Fruit fly (Drosophila melanogaster) whole organism, embryonic: Measurements from ENCODE around the gene Vti1a.

Source experiments
- Abd-B ChIP-seq: fragments of 200-800 bp; sonication (Bioruptor generic); optimal IDR thresholded peaks from 2 replicates; lab custom pipeline; 2018; ENCODE audit warnings: missing biosample characterization, mild to moderate bottlenecking, missing genetic modification characterization, moderate library complexity
- Awh ChIP-seq: fragments of 200-800 bp; sonication (Bioruptor generic); IDR thresholded peaks from 2 replicates; pipeline ENCODE4, ENCODE4 v1.3.6; 2022; ENCODE audit warnings: missing biosample characterization, missing genetic modification characterization
- B-H1 ChIP-seq: fragments of 200-800 bp; sonication (Bioruptor generic); IDR thresholded peaks from 3 replicates; pipeline ENCODE4 v1.3.6; 2022; ENCODE audit warnings: missing biosample characterization, missing genetic modification characterization
- CG10462 ChIP-seq: fragments of 200-800 bp; sonication (Bioruptor generic); optimal IDR thresholded peaks from 2 replicates; lab custom pipeline; 2016; ENCODE audit warnings: missing biosample characterization, missing genetic modification characterization
- CG14965 ChIP-seq: fragments of 200-800 bp; sonication (Bioruptor generic); optimal IDR thresholded peaks from 2 replicates; lab custom pipeline; 2016; ENCODE audit warnings: missing biosample characterization, missing genetic modification characterization, borderline replicate concordance
- CG18619 ChIP-seq: fragments of 200-800 bp; sonication (Bioruptor generic); optimal IDR thresholded peaks from 3 replicates; lab custom pipeline; 2017; ENCODE audit warnings: missing biosample characterization, mild to moderate bottlenecking, missing genetic modification characterization
- CG30431 ChIP-seq: fragments of 200-800 bp; sonication (Bioruptor generic); optimal IDR thresholded peaks from 2 replicates; lab custom pipeline; 2017; ENCODE audit warnings: missing biosample characterization, missing genetic modification characterization
- CG3407 ChIP-seq: fragments of 200-800 bp; sonication (Bioruptor generic); optimal IDR thresholded peaks from 2 replicates; lab custom pipeline; 2018; ENCODE audit warnings: missing biosample characterization, mild to moderate bottlenecking, missing genetic modification characterization
- CG3847 ChIP-seq: fragments of 200-800 bp; sonication (Bioruptor generic); IDR thresholded peaks from 2 replicates; pipeline ENCODE4 v1.3.6; 2022; ENCODE audit warnings: missing biosample characterization, missing genetic modification characterization
- CG4854 ChIP-seq: fragments of 200-800 bp; sonication (Bioruptor generic); optimal IDR thresholded peaks from 2 replicates; lab custom pipeline; 2016; ENCODE audit warnings: missing biosample characterization, missing genetic modification characterization, inconsistent platforms
- CG5180 ChIP-seq: fragments of 200-800 bp; sonication (Bioruptor generic); optimal IDR thresholded peaks from 3 replicates; lab custom pipeline; 2017; ENCODE audit warnings: missing biosample characterization, missing genetic modification characterization, mild to moderate bottlenecking, moderate library complexity, missing genetic modification reagents
- CG6175 ChIP-seq: fragments of 200-800 bp; sonication (Bioruptor generic); IDR thresholded peaks from 3 replicates; pipeline ENCODE4 v1.3.6; 2022; ENCODE audit warnings: missing biosample characterization, missing genetic modification characterization
- CG6254 ChIP-seq: fragments of 200-800 bp; sonication (Bioruptor generic); optimal IDR thresholded peaks from 3 replicates; lab custom pipeline; 2017; ENCODE audit warnings: mild to moderate bottlenecking, missing biosample characterization, missing genetic modification reagents, missing genetic modification characterization
- CG8944 ChIP-seq: fragments of 200-800 bp; sonication (Bioruptor generic); optimal IDR thresholded peaks from 3 replicates; lab custom pipeline; 2016; ENCODE audit warnings: missing biosample characterization, missing genetic modification characterization
- Camta ChIP-seq: fragments of 200-800 bp; sonication (Bioruptor generic); optimal IDR thresholded peaks from 2 replicates; lab custom pipeline; 2016; ENCODE audit warnings: missing biosample characterization, missing genetic modification characterization
- Dp ChIP-seq: fragments of 200-800 bp; sonication (Bioruptor generic); optimal IDR thresholded peaks from 2 replicates; lab custom pipeline; 2018; ENCODE audit warnings: missing biosample characterization, mild to moderate bottlenecking, missing genetic modification characterization, moderate library complexity
- Elba2 ChIP-seq: fragments of 200-800 bp; sonication (Bioruptor generic); optimal IDR thresholded peaks from 3 replicates; lab custom pipeline; 2016; ENCODE audit warnings: missing biosample characterization, missing genetic modification characterization
- Fer2 ChIP-seq: fragments of 200-800 bp; sonication (Bioruptor generic); optimal IDR thresholded peaks from 2 replicates; lab custom pipeline; 2018; ENCODE audit warnings: missing biosample characterization, mild to moderate bottlenecking, missing genetic modification characterization, moderate library complexity
- GATAe ChIP-seq: fragments of 200-800 bp; sonication (Bioruptor generic); conservative IDR thresholded peaks from 2 replicates; pipeline ENCODE4 v1.3.6; 2022; ENCODE audit warnings: missing biosample characterization, missing genetic modification characterization
- HLHmδ ChIP-seq: fragments of 200-800 bp; sonication (Bioruptor generic); optimal IDR thresholded peaks from 2 replicates; lab custom pipeline; 2018; ENCODE audit warnings: missing biosample characterization, mild to moderate bottlenecking, missing genetic modification characterization, moderate library complexity
- Hr39 ChIP-seq: fragments of >200 bp; optimal IDR thresholded peaks from 2 replicates; lab custom pipeline; 2017
- Hsf ChIP-seq: fragments of 200-800 bp; sonication (Bioruptor generic); optimal IDR thresholded peaks from 3 replicates; lab custom pipeline; 2016; ENCODE audit warnings: missing biosample characterization, missing genetic modification characterization
- Jarid2 ChIP-seq: fragments of 200-800 bp; sonication (Bioruptor generic); optimal IDR thresholded peaks from 3 replicates; lab custom pipeline; 2017; ENCODE audit warnings: mild to moderate bottlenecking, missing biosample characterization, missing genetic modification reagents, missing genetic modification characterization
- Kr ChIP-seq: fragments of 200-800 bp; sonication (Bioruptor generic); optimal IDR thresholded peaks from 2 replicates; lab custom pipeline; 2017; ENCODE audit warnings: missing biosample characterization, mild to moderate bottlenecking, missing genetic modification characterization
- MBD-R2 ChIP-seq: fragments of 200-800 bp; sonication (Bioruptor generic); IDR thresholded peaks from 2 replicates; pipeline ENCODE4 v1.3.6; 2022; ENCODE audit warnings: missing biosample characterization, missing genetic modification characterization
- Med ChIP-seq: fragments of 200-800 bp; sonication (Bioruptor generic); peaks from one replicate; lab custom pipeline; 2016; ENCODE audit warnings: missing biosample characterization, missing genetic modification characterization, mild to moderate bottlenecking, inconsistent platforms, moderate library complexity
- Nf-YB ChIP-seq: fragments of 200-800 bp; sonication (Bioruptor generic); optimal IDR thresholded peaks from 3 replicates; lab custom pipeline; 2019; ENCODE audit warnings: missing biosample characterization, mild to moderate bottlenecking, missing genetic modification characterization, moderate library complexity
- Trl ChIP-seq, 3 experiments: fragments of >200 bp in 2 of 3; fragments of 200-800 bp in 1 of 3; sonication (Bioruptor generic) in 1 of 3; optimal IDR thresholded peaks; 2 replicates in 1 of 3; 3 replicates in 2 of 3; lab custom pipeline; 2016 to 2017; ENCODE audit warnings: missing biosample characterization in 1 of 3, missing genetic modification characterization in 1 of 3
- Usf ChIP-seq: fragments of 200-800 bp; sonication (Bioruptor generic); optimal IDR thresholded peaks from 2 replicates; lab custom pipeline; 2017; ENCODE audit warnings: missing genotype, missing biosample characterization, missing genetic modification characterization
- ara ChIP-seq: fragments of 200-800 bp; sonication (Bioruptor generic); IDR thresholded peaks from 2 replicates; pipeline ENCODE4 v1.3.6; 2022; ENCODE audit warnings: missing biosample characterization, missing genetic modification characterization
- bab2 ChIP-seq: fragments of 200-800 bp; sonication (Bioruptor generic); optimal IDR thresholded peaks from 2 replicates; lab custom pipeline; 2016; ENCODE audit warnings: missing biosample characterization, missing genetic modification characterization
- danr ChIP-seq: fragments of 200-800 bp; sonication (Bioruptor generic); IDR thresholded peaks from 2 replicates; pipeline ENCODE4 v1.3.6; 2022; ENCODE audit warnings: missing biosample characterization, missing genetic modification characterization
- dmrt11E ChIP-seq: fragments of 200-800 bp; sonication (Bioruptor generic); optimal IDR thresholded peaks from 3 replicates; lab custom pipeline; 2018; ENCODE audit warnings: missing biosample characterization, mild to moderate bottlenecking, missing genetic modification characterization, moderate library complexity
- ewg ChIP-seq: fragments of 200-800 bp; sonication (Bioruptor generic); optimal IDR thresholded peaks from 3 replicates; lab custom pipeline; 2017; ENCODE audit warnings: mild to moderate bottlenecking, missing biosample characterization, missing genetic modification reagents, missing genetic modification characterization
- fd64A ChIP-seq: fragments of 200-800 bp; sonication (Bioruptor generic); optimal IDR thresholded peaks from 3 replicates; lab custom pipeline; 2018; ENCODE audit warnings: missing biosample characterization, mild to moderate bottlenecking, missing genetic modification characterization
- grn ChIP-seq: fragments of 200-800 bp; sonication (Bioruptor generic); optimal IDR thresholded peaks from 3 replicates; lab custom pipeline; 2017; ENCODE audit warnings: missing biosample characterization, missing genetic modification characterization
- gsb-n ChIP-seq: fragments of 200-800 bp; sonication (Bioruptor generic); optimal IDR thresholded peaks from 3 replicates; lab custom pipeline; 2018; ENCODE audit warnings: missing biosample characterization, mild to moderate bottlenecking, missing genetic modification characterization
- hb ChIP-seq: fragments of 200-800 bp; sonication (Bioruptor generic); IDR thresholded peaks from 3 replicates; pipeline ENCODE4 v1.3.6; 2022; ENCODE audit warnings: missing biosample characterization, missing genetic modification characterization; ENCODE audit not compliant: partially characterized antibody
- jigr1 ChIP-seq: fragments of 200-800 bp; sonication (Bioruptor generic); IDR thresholded peaks from 3 replicates; pipeline ENCODE4 v1.3.6; 2022; ENCODE audit warnings: missing biosample characterization, missing genetic modification characterization
- lmd ChIP-seq: fragments of 200-800 bp; sonication (Bioruptor generic); IDR thresholded peaks from 2 replicates; pipeline ENCODE4 v1.3.6; 2022; ENCODE audit warnings: missing biosample characterization, missing genetic modification characterization
- nom ChIP-seq: fragments of 200-800 bp; sonication (Bioruptor generic); optimal IDR thresholded peaks from 2 replicates; lab custom pipeline; 2017; ENCODE audit warnings: missing biosample characterization, missing genetic modification characterization, mild to moderate bottlenecking, moderate library complexity, missing genetic modification reagents
- odd ChIP-seq: fragments of 200-800 bp; sonication (Bioruptor generic); optimal IDR thresholded peaks from 2 replicates; lab custom pipeline; 2017; ENCODE audit warnings: missing biosample characterization, mild to moderate bottlenecking, missing genetic modification characterization
- pita ChIP-seq: fragments of 200-800 bp; sonication (Bioruptor generic); optimal IDR thresholded peaks from 2 replicates; lab custom pipeline; 2017; ENCODE audit warnings: missing biosample characterization, mild to moderate bottlenecking, missing genetic modification characterization
- ranshi ChIP-seq: fragments of 200-800 bp; sonication (Bioruptor generic); IDR thresholded peaks from 2 replicates; pipeline ENCODE4 v1.3.6; 2022; ENCODE audit warnings: missing biosample characterization, missing genetic modification characterization
- rib ChIP-seq: fragments of 200-800 bp; sonication (Bioruptor generic); IDR thresholded peaks from 2 replicates; pipeline ENCODE4 v1.3.6; 2022; ENCODE audit warnings: missing biosample characterization, missing genetic modification characterization
- ro ChIP-seq: fragments of 200-800 bp; sonication (Bioruptor generic); IDR thresholded peaks from 2 replicates; pipeline ENCODE4 v1.3.6; 2022; ENCODE audit warnings: missing biosample characterization, missing genetic modification characterization
- run ChIP-seq: fragments of 200-800 bp; sonication (Bioruptor generic); optimal IDR thresholded peaks from 3 replicates; lab custom pipeline; 2018; ENCODE audit warnings: missing biosample characterization, mild to moderate bottlenecking, missing genetic modification characterization
- shn ChIP-seq: fragments of 200-800 bp; sonication (Bioruptor generic); optimal IDR thresholded peaks from 3 replicates; lab custom pipeline; 2016; ENCODE audit warnings: missing biosample characterization, missing genetic modification characterization
- slbo ChIP-seq: fragments of 200-800 bp; sonication (Bioruptor generic); IDR thresholded peaks from 2 replicates; pipeline ENCODE4 v1.3.6; 2022; ENCODE audit warnings: missing biosample characterization, missing genetic modification characterization
- so ChIP-seq: fragments of 200-800 bp; sonication (Bioruptor generic); IDR thresholded peaks from 3 replicates; pipeline ENCODE4 v1.3.6; 2022; ENCODE audit warnings: missing biosample characterization, missing genetic modification characterization
- stc ChIP-seq: fragments of 200-800 bp; sonication (Bioruptor generic); IDR thresholded peaks from 2 replicates; pipeline ENCODE4 v1.3.6; 2022; ENCODE audit warnings: missing biosample characterization, missing genetic modification characterization
- sug ChIP-seq: fragments of 200-800 bp; optimal IDR thresholded peaks from 2 replicates; lab custom pipeline; 2019; ENCODE audit warnings: missing biosample characterization, mild to moderate bottlenecking, missing genetic modification characterization, moderate library complexity

Vti1a gene

DNA sequence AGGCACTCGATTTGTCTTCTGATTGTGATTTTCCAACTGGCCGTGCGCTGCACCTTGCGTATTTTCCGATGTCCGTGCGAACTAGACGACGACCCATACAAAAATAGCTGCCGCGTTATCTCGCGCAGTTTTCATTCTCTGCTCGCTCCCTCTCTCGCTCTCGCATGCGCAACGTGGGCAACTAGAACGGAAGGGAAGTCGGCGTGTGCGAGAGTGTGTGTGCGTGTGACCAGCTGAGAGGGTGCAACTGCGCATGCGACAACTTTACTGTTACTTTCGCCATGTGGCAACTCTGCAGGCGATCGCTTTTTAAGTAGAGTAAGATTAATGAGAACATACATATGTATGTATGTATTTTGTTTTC is 7.3 kb downstream of the Vti1a start, which contains the start of gene ebd1 (continued):
- TF ChIP-seq CG5180 (GFP tag; lab: Kevin White, UChicago) (no peak), ara (no peak), MBD-R2 (GFP tag; lab: Robert Waterston, UW) (no peak), rib (GFP tag; lab: Robert Waterston, UW) (no peak), sug (tag; lab: Kevin White, UChicago) (peak; percentile 19), Awh (GFP tag; lab: Robert Waterston, UW) (no peak), CG4854 (GFP tag; lab: Kevin White, UChicago) (no peak), Hr39 (lab: Kevin White, UChicago) (no peak), bab2 (GFP tag; lab: Kevin White, UChicago) (no peak), GATAe (GFP tag; lab: Robert Waterston, UW) (0 out of 2 replicates have a peak, but pooled peaks have one; percentile 7), CG18619 (GFP tag; lab: Kevin White, UChicago) (no peak), run (tag; lab: Kevin White, UChicago) (no peak), gsb-n (no peak), CG30431 (GFP tag; lab: Kevin White, UChicago) (no peak), Nf-YB (peak; percentile 8), Usf (GFP tag; lab: Kevin White, UChicago) (no peak), Abd-B (GFP tag; lab: Kevin White, UChicago) (no peak), CG10462 (GFP tag; lab: Kevin White, UChicago) (no peak), Jarid2 (GFP tag; lab: Kevin White, UChicago) (peak; percentile 10), CG6175 (GFP tag; lab: Robert Waterston, UW) (no peak), ro (GFP tag; lab: Robert Waterston, UW) (no peak), grn (GFP tag; lab: Kevin White, UChicago) (no peak), lmd (GFP tag; lab: Robert Waterston, UW) (no peak), stc (GFP tag; lab: Robert Waterston, UW) (no peak), dmrt11E (tag; lab: Kevin White, UChicago) (no peak), CG14965 (GFP tag; lab: Kevin White, UChicago) (no peak), B-H1 (GFP tag; lab: Robert Waterston, UW) (no peak), CG6254 (no peak), ewg (GFP tag; lab: Kevin White, UChicago) (peak; percentile 97), ranshi (GFP tag; lab: Robert Waterston, UW) (no peak), Dp (GFP tag; lab: Kevin White, UChicago) (peak; percentile 3), fd64A (GFP tag; lab: Kevin White, UChicago) (peak; percentile 19), CG3407 (GFP tag; lab: Kevin White, UChicago) (no peak), danr (GFP tag; lab: Robert Waterston, UW) (no peak), shn (no peak), so (GFP tag; lab: Robert Waterston, UW) (no peak; the same call in 2 of the 3 replicates), Hsf (GFP tag; lab: Kevin White, UChicago) (no peak), pita (GFP tag; lab: Kevin White, UChicago) (no peak), hb (no peak), Kr (GFP tag; lab: Kevin White, UChicago) (peak; percentile 35), CG3847 (GFP tag; lab: Robert Waterston, UW) (no peak), Med (GFP tag; lab: Kevin White, UChicago) (peak; percentile 76), CG8944 (GFP tag; lab: Kevin White, UChicago) (no peak), HLHmδ (GFP tag; lab: Kevin White, UChicago) (peak; percentile 89), Fer2 (tag; lab: Kevin White, UChicago) (no peak), jigr1 (GFP tag; lab: Robert Waterston, UW) (no peak), Elba2 (peak; percentile 53), Trl (optimal IDR thresholded peaks at IDR 0.05; lab: Kevin White, UChicago) (peak; percentile 71 to 84), Trl (GFP tag; optimal IDR thresholded peaks at IDR 0.05; lab: Kevin White, UChicago) (no peak), slbo (GFP tag; lab: Robert Waterston, UW) (no peak), nom (peak; percentile 51), odd (GFP tag; lab: Kevin White, UChicago) (peak; percentile 47), Camta (GFP tag; lab: Kevin White, UChicago) (no peak)
